Fruit fly (Drosophila melanogaster) S2 (cell line): ENCODE measurements around the gene Pdss2.

Experiments
- CG8478 ChIP-seq: fragments of >200 bp; optimal IDR thresholded peaks from 2 replicates; lab custom pipeline; 2018
- CTCF ChIP-seq, 2 experiments: fragments of >200 bp; optimal IDR thresholded peaks; 2 replicates each; lab custom pipeline; 2018

The Pdss2 gene

dm6 chr3L:21031093-21031930 lies 3.6 kb downstream of the Pdss2 start, which contains the start of the genes CG10584 and Polr3E:
Gene CG10584, minus strand, starts transcription at chr3L:21031360.
Gene Polr3E, plus strand, starts transcription at chr3L:21031825.
- TF ChIP-seq CG8478 (lab: Kevin White, UChicago) = no peak
- TF ChIP-seq CTCF (optimal IDR thresholded peaks at IDR 0.05; lab: Kevin White, UChicago) = no peak

- no peak for TF ChIP-seq CTCF (optimal IDR thresholded peaks at IDR 0.05; lab: Kevin White, UChicago)
Measured at dm6 chr3L:21034103-21034280, 6.3 kb downstream of the Pdss2 start, which contains the start of gene CG10581. Gene CG10581, minus strand, starts transcription at chr3L:21034203.

dm6 chr3L:21034281-21035221 lies 6.8 kb downstream of the Pdss2 start, which contains the start of gene siz:
Gene siz, plus strand, starts transcription at chr3L:21034535.
- no peak for TF ChIP-seq CTCF (optimal IDR thresholded peaks at IDR 0.05; lab: Kevin White, UChicago)
- no peak for TF ChIP-seq CG8478 (lab: Kevin White, UChicago)

- TF ChIP-seq CG8478 (lab: Kevin White, UChicago) (no peak), CTCF (optimal IDR thresholded peaks at IDR 0.05; lab: Kevin White, UChicago) (no peak)
Measured at dm6 chr3L:21035231-21035630, 7.5 kb downstream of the Pdss2 start.

dm6 chr3L:21036257-21036957 lies 8.7 kb downstream of the Pdss2 start:
- TF ChIP-seq CG8478 (lab: Kevin White, UChicago) = no peak
- no peak for TF ChIP-seq CTCF (optimal IDR thresholded peaks at IDR 0.05; lab: Kevin White, UChicago)

- TF ChIP-seq CG8478 (lab: Kevin White, UChicago) (no peak), CTCF (optimal IDR thresholded peaks at IDR 0.05; lab: Kevin White, UChicago) (no peak)
Measured at dm6 chr3L:21037404-21037803, 9.7 kb downstream of the Pdss2 start.

- TF ChIP-seq CTCF (optimal IDR thresholded peaks at IDR 0.05; lab: Kevin White, UChicago) (no peak), CG8478 (lab: Kevin White, UChicago) (no peak)
Measured at dm6 chr3L:21040831-21041230, 13.1 kb downstream of the Pdss2 start.

dm6 chr3L:21041952-21042933 lies 14.5 kb downstream of the Pdss2 start:
- TF ChIP-seq CG8478 (lab: Kevin White, UChicago) = no peak
- TF ChIP-seq CTCF (optimal IDR thresholded peaks at IDR 0.05; lab: Kevin White, UChicago) = no peak

dm6 chr3L:21043435-21043834 lies 15.7 kb downstream of the Pdss2 start:
- TF ChIP-seq CG8478 (lab: Kevin White, UChicago) (no peak), CTCF (optimal IDR thresholded peaks at IDR 0.05; lab: Kevin White, UChicago) (no peak)

dm6 chr3L:21043894-21044682 lies 16.4 kb downstream of the Pdss2 start:
- TF ChIP-seq CTCF (optimal IDR thresholded peaks at IDR 0.05; lab: Kevin White, UChicago) = no peak
- TF ChIP-seq CG8478 (lab: Kevin White, UChicago) = no peak

dm6 chr3L:21044721-21045120 lies 17.0 kb downstream of the Pdss2 start:
- no peak for TF ChIP-seq CTCF (optimal IDR thresholded peaks at IDR 0.05; lab: Kevin White, UChicago)
- TF ChIP-seq CG8478 (lab: Kevin White, UChicago) = no peak

dm6 chr3L:21046107-21046708 lies 18.5 kb downstream of the Pdss2 start:
- TF ChIP-seq CG8478 (lab: Kevin White, UChicago) (no peak), CTCF (optimal IDR thresholded peaks at IDR 0.05; lab: Kevin White, UChicago) (no peak)
